Fruit fly (Drosophila melanogaster) whole organism, prepupa: ENCODE results near the gene Sh.

Experiments
- CG10669 ChIP-seq: fragments of 200-800 bp; sonication (Bioruptor generic); optimal IDR thresholded peaks from 3 replicates; lab custom pipeline; 2018; ENCODE audit warnings: missing biosample characterization, mild to moderate bottlenecking, missing genetic modification characterization, moderate library complexity
- CG31627 ChIP-seq: fragments of 200-800 bp; sonication (Bioruptor generic); optimal IDR thresholded peaks from 3 replicates; lab custom pipeline; 2016; ENCODE audit warnings: missing biosample characterization, missing genetic modification characterization
- CG34406 ChIP-seq: fragments of 200-800 bp; sonication (Bioruptor generic); optimal IDR thresholded peaks from 3 replicates; lab custom pipeline; 2016; ENCODE audit warnings: missing biosample characterization, missing genetic modification characterization
- CG6792 ChIP-seq: fragments of 200-800 bp; sonication (Bioruptor generic); optimal IDR thresholded peaks from 3 replicates; lab custom pipeline; 2016; ENCODE audit warnings: missing biosample characterization, missing genetic modification characterization
- CG7368 ChIP-seq: fragments of 200-800 bp; sonication (Bioruptor generic); optimal IDR thresholded peaks from 3 replicates; lab custom pipeline; 2016; ENCODE audit warnings: missing biosample characterization, missing genetic modification characterization
- Eip75B ChIP-seq: fragments of 200-800 bp; sonication (Bioruptor generic); optimal IDR thresholded peaks from 3 replicates; lab custom pipeline; 2016; ENCODE audit warnings: missing biosample characterization, missing genetic modification characterization
- Ets96B ChIP-seq: fragments of 200-800 bp; optimal IDR thresholded peaks from 2 replicates; lab custom pipeline; 2019; ENCODE audit warnings: missing biosample characterization, mild to moderate bottlenecking, missing genetic modification characterization, moderate library complexity
- Hr39 ChIP-seq: fragments of 200-800 bp; sonication (Bioruptor generic); optimal IDR thresholded peaks from 2 replicates; lab custom pipeline; 2016; ENCODE audit warnings: missing biosample characterization, missing genetic modification characterization
- Met ChIP-seq: fragments of 200-800 bp; sonication (Bioruptor generic); optimal IDR thresholded peaks from 3 replicates; lab custom pipeline; 2016; ENCODE audit warnings: missing biosample characterization, missing genetic modification characterization
- dsx ChIP-seq: fragments of 200-800 bp; optimal IDR thresholded peaks from 3 replicates; lab custom pipeline; 2019; ENCODE audit warnings: missing biosample characterization, mild to moderate bottlenecking, missing genetic modification characterization, moderate library complexity; ENCODE audit not compliant: poor library complexity, severe bottlenecking
- net ChIP-seq: fragments of 200-800 bp; sonication (Bioruptor generic); optimal IDR thresholded peaks from 3 replicates; lab custom pipeline; 2016; ENCODE audit warnings: missing biosample characterization, missing genetic modification characterization
- salr ChIP-seq, 2 experiments: fragments of 200-800 bp; sonication (Bioruptor generic); optimal IDR thresholded peaks; 3 replicates each; lab custom pipeline; 2016 to 2018; ENCODE audit warnings: missing biosample characterization in 2 of 2, missing genetic modification characterization in 2 of 2, mild to moderate bottlenecking in 1 of 2
- spab ChIP-seq: fragments of 200-800 bp; sonication (Bioruptor generic); optimal IDR thresholded peaks from 2 replicates; lab custom pipeline; 2017; ENCODE audit warnings: missing biosample characterization, mild to moderate bottlenecking, missing genetic modification characterization, missing genetic modification reagents

dm6 chrX:18007506-18007905, 55.5 kb downstream of the Sh start, which contains the start of gene CG12672:
- TF ChIP-seq CG6792 (GFP tag; lab: Kevin White, UChicago) (no peak), net (GFP tag; lab: Kevin White, UChicago) (no peak), dsx (GFP tag; lab: Kevin White, UChicago) (no peak), CG31627 (no peak), Eip75B (GFP tag; lab: Kevin White, UChicago) (no peak), Met (GFP tag; lab: Kevin White, UChicago) (no peak), CG7368 (GFP tag; lab: Kevin White, UChicago) (no peak), CG34406 (GFP tag; lab: Kevin White, UChicago) (no peak), CG10669 (GFP tag; lab: Kevin White, UChicago) (no peak), spab (GFP tag; lab: Kevin White, UChicago) (no peak), Ets96B (no peak), salr (GFP tag; optimal IDR thresholded peaks at IDR 0.05; lab: Kevin White, UChicago) (no peak), Hr39 (no peak)
